Worm (Caenorhabditis elegans): ENCODE measurements around the gene F22E5.20.

- no peak for TF ChIP-seq zag-1 (tag; optimal IDR thresholded peaks at IDR 0.05)
- TF ChIP-seq snpc-1.2 (GFP tag; IDR thresholded peaks at IDR 0.05), result no peak
- no peak for TF ChIP-seq nhr-25 (tag; optimal IDR thresholded peaks at IDR 0.05; ENCODE audit: borderline replicate concordance, insufficient read depth)
- TF ChIP-seq unc-62 (GFP tag; optimal IDR thresholded peaks at IDR 0.05 in 1 of 2), result no peak
- no peak for TF ChIP-seq unc-62 (tag; optimal IDR thresholded peaks at IDR 0.05)
- TF ChIP-seq zfp-2 (tag; optimal IDR thresholded peaks at IDR 0.05), result no peak
- TF ChIP-seq mep-1 (tag; optimal IDR thresholded peaks at IDR 0.05), result no peak
- TF ChIP-seq ztf-11 (tag; optimal IDR thresholded peaks at IDR 0.05), result no peak
- no peak for TF ChIP-seq snpc-4 (tag; optimal IDR thresholded peaks at IDR 0.05)
- no peak for TF ChIP-seq unc-130 (GFP tag; optimal IDR thresholded peaks at IDR 0.05)
- TF ChIP-seq nhr-77 (tag; optimal IDR thresholded peaks at IDR 0.05), result no peak
- TF ChIP-seq ZK546.5 (tag; optimal IDR thresholded peaks at IDR 0.05), result no peak
These were observed 45.0 kb downstream of the F22E5.20 start for ce11 chrII:2628401-2628800.

Data from whole organism, L4 larva.